Worm (Caenorhabditis elegans) whole organism, L1 larva: Measurements from ENCODE around the gene eif-2Bdelta.
A peak's percentile ranks its signal among the peaks of the same experiment; 100 is the strongest.

Source experiments
- aly-2 ChIP-seq: fragments of 150-350 bp; optimal IDR thresholded peaks from 2 replicates; lab custom pipeline; 2014; ENCODE audit warnings: missing biosample characterization, missing genetic modification characterization
- ceh-82 ChIP-seq, 3 experiments: fragments of 150-350 bp in 1 of 3; sonication (generic microtip) in 2 of 3; optimal IDR thresholded peaks; 2 replicates each; lab custom pipeline; 2014 to 2017; ENCODE audit warnings: missing biosample characterization in 3 of 3, missing genetic modification characterization in 3 of 3
- ces-1 ChIP-seq: fragments of 150-350 bp; optimal IDR thresholded peaks from 2 replicates; lab custom pipeline; 2014; ENCODE audit warnings: missing biosample characterization, missing genetic modification reagents, missing genetic modification characterization
- fkh-10 ChIP-seq: sonication (generic microtip); optimal IDR thresholded peaks from 2 replicates; lab custom pipeline; 2017; ENCODE audit warnings: missing biosample characterization, missing genetic modification reagents, missing genetic modification characterization
- jun-1 ChIP-seq: fragments of 150-350 bp; optimal IDR thresholded peaks from 2 replicates; lab custom pipeline; 2014; ENCODE audit warnings: missing biosample characterization, missing genetic modification reagents, missing genetic modification characterization
- lin-13 ChIP-seq: fragments of 150-350 bp; optimal IDR thresholded peaks from 2 replicates; lab custom pipeline; 2014; ENCODE audit warnings: missing biosample characterization, missing genetic modification reagents, missing genetic modification characterization
- nhr-28 ChIP-seq: fragments of 150-350 bp; optimal IDR thresholded peaks from 2 replicates; lab custom pipeline; 2014; ENCODE audit warnings: missing biosample characterization, missing genetic modification characterization
- swsn-7 ChIP-seq: sonication (generic microtip); optimal IDR thresholded peaks from 2 replicates; lab custom pipeline; 2016; ENCODE audit warnings: missing genetic modification characterization, missing compliant biosample characterization
- tbx-2 ChIP-seq: sonication (generic microtip); optimal IDR thresholded peaks from 2 replicates; lab custom pipeline; 2016; ENCODE audit warnings: missing genetic modification characterization, missing compliant biosample characterization
- unc-62 ChIP-seq: fragments of 150-350 bp; optimal IDR thresholded peaks from 2 replicates; lab custom pipeline; 2014; ENCODE audit warnings: missing biosample characterization, missing genetic modification reagents, missing genetic modification characterization

DNA sequence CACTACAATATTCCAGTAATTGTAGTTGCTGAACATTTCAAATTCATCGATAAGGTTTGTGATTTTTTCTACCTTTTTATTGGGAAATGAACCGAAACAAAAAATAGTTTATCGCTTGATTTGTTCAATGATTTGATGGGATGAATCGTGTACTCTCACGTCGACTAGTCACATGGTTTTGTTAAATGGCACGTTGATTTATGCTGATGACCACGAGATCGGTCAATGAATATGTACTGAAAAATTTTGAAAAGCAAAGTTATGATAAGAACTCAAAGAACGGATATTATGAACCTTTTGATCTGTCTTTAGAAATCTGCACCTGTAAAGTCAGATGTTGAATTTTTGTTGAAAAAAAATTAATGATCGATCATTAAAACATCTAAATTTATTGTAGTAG lies 2.7 kb downstream of the eif-2Bdelta start:
- TF ChIP-seq fkh-10 (GFP tag; lab: Kevin White, UChicago) = no peak
- peak; percentile 78 for TF ChIP-seq tbx-2 (tag; lab: Kevin White, UChicago)
- TF ChIP-seq aly-2 = no peak
- TF ChIP-seq ceh-82 (tag; optimal IDR thresholded peaks at IDR 0.05; lab: Kevin White, UChicago) = no peak
- peak; percentile 36 for TF ChIP-seq lin-13 (GFP tag; lab: Kevin White, UChicago)
- no peak for TF ChIP-seq unc-62 (GFP tag; lab: Kevin White, UChicago)
- no peak for TF ChIP-seq jun-1 (tag; lab: Kevin White, UChicago)
- TF ChIP-seq nhr-28 = no peak
- TF ChIP-seq ces-1 (GFP tag; lab: Kevin White, UChicago) = no peak
- TF ChIP-seq swsn-7 (tag; lab: Kevin White, UChicago) = no peak
